Worm (Caenorhabditis elegans) whole organism, young adult: ENCODE data around the gene cyp-33C12.

Source experiments
- gei-17 ChIP-seq: fragments of 200-800 bp; sonication (Bioruptor generic); optimal IDR thresholded peaks from 2 replicates; lab custom pipeline; 2018; ENCODE audit warnings: mild to moderate bottlenecking, missing genetic modification characterization, missing compliant biosample characterization
- lin-35 ChIP-seq, 3 experiments: fragments of 150-350 bp in 2 of 3; sonication (generic microtip) in 1 of 3; optimal IDR thresholded peaks; 2 replicates each; lab custom pipeline; 2014 to 2018; ENCODE audit warnings: missing biosample characterization in 3 of 3, missing genetic modification characterization in 3 of 3, missing genetic modification reagents in 3 of 3

- TF ChIP-seq lin-35 (GFP tag; optimal IDR thresholded peaks at IDR 0.05; lab: Kevin White, UChicago) (no peak), gei-17 (GFP tag; lab: Kevin White, UChicago) (no peak)
These were observed 20.9 kb upstream of the cyp-33C12 start, which contains the start of gene nhr-103 for ce11 chrV:2225130-2225529.
